Fruit fly (Drosophila melanogaster) S2 (cell line): ENCODE results near the gene CG7264.

Source experiments
- CG8478 ChIP-seq: fragments of >200 bp; optimal IDR thresholded peaks from 2 replicates; lab custom pipeline; 2018
- CTCF ChIP-seq, 2 experiments: fragments of >200 bp; optimal IDR thresholded peaks; 2 replicates each; lab custom pipeline; 2018

dm6 chr3L:11863587-11863986 is 34.8 kb downstream of the CG7264 start:
- TF ChIP-seq CTCF (optimal IDR thresholded peaks at IDR 0.05; lab: Kevin White, UChicago) (no peak), CG8478 (lab: Kevin White, UChicago) (no peak)
